Fruit fly (Drosophila melanogaster) whole organism: Measurements from ENCODE around the gene Poxm.

Experiments
- CG8478 ChIP-seq: fragments of >200 bp; optimal IDR thresholded peaks from 2 replicates; lab custom pipeline; 2018; ENCODE audit warnings: inconsistent platforms
- Dll ChIP-seq: fragments of >200 bp; optimal IDR thresholded peaks from 2 replicates; lab custom pipeline; 2017
- EcR ChIP-seq, 2 experiments: fragments of >200 bp; optimal IDR thresholded peaks; 2 replicates each; lab custom pipeline; 2017; ENCODE audit warnings: missing biosample characterization in 2 of 2, missing genetic modification characterization in 2 of 2, missing genetic modification reagents in 2 of 2
- pan ChIP-seq: fragments of >200 bp; optimal IDR thresholded peaks from 2 replicates; lab custom pipeline; 2017
- psq ChIP-seq: fragments of >200 bp; optimal IDR thresholded peaks from 2 replicates; lab custom pipeline; 2017
- usp ChIP-seq: fragments of >200 bp; optimal IDR thresholded peaks from 2 replicates; lab custom pipeline; 2017; ENCODE audit warnings: missing biosample characterization, missing genetic modification characterization, mixed read lengths

The Poxm gene

dm6 chr3R:8349449-8350115 is 16.0 kb upstream of the Poxm start, which contains the start of gene Atg13:
Gene Atg13 (plus strand): TSS chr3R:8349815.
- no peak for TF ChIP-seq CG8478 (lab: Kevin White, UChicago)
- TF ChIP-seq Dll (lab: Kevin White, UChicago), result no peak
- no peak for TF ChIP-seq pan (lab: Kevin White, UChicago)
- TF ChIP-seq usp (GFP tag; lab: Kevin White, UChicago), result no peak
- no peak for TF ChIP-seq psq (lab: Kevin White, UChicago)
- TF ChIP-seq EcR (GFP tag; optimal IDR thresholded peaks at IDR 0.05; lab: Kevin White, UChicago), result no peak

dm6 chr3R:8349106-8349448 is 15.5 kb upstream of the Poxm start:
- TF ChIP-seq pan (lab: Kevin White, UChicago), result no peak

- TF ChIP-seq CG8478 (lab: Kevin White, UChicago) (no peak), usp (GFP tag; lab: Kevin White, UChicago) (no peak), psq (lab: Kevin White, UChicago) (no peak), EcR (GFP tag; optimal IDR thresholded peaks at IDR 0.05; lab: Kevin White, UChicago) (no peak), Dll (lab: Kevin White, UChicago) (no peak), pan (lab: Kevin White, UChicago) (no peak)
These were observed 14.2 kb upstream of the Poxm start for dm6 chr3R:8347835-8348234.

DNA sequence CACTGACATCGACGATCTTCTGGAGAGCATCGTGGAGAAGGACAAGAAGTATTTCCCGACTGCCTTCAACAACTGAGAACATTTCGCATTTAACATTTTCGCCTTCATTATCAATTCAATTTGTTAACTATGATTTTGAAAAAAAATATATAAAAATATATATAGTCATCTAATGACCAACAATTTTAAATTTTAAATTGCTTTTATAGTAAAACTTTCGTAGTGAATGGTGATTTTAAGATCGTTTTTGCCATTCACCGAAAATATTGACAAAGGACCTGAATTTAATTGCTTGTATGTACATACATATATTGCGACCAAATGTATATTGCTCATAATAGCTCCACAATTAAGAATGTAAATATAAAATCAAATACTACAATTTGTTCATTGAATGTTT is 13.7 kb upstream of the Poxm start, which contains the start of gene CG7352:
Gene CG7352 (plus strand): TSS at position 301 of the 400 bp plus-strand sequence.
- TF ChIP-seq psq (lab: Kevin White, UChicago) (no peak), pan (lab: Kevin White, UChicago) (no peak), Dll (lab: Kevin White, UChicago) (no peak), EcR (GFP tag; optimal IDR thresholded peaks at IDR 0.05; lab: Kevin White, UChicago) (no peak), CG8478 (lab: Kevin White, UChicago) (no peak), usp (GFP tag; lab: Kevin White, UChicago) (no peak)

DNA sequence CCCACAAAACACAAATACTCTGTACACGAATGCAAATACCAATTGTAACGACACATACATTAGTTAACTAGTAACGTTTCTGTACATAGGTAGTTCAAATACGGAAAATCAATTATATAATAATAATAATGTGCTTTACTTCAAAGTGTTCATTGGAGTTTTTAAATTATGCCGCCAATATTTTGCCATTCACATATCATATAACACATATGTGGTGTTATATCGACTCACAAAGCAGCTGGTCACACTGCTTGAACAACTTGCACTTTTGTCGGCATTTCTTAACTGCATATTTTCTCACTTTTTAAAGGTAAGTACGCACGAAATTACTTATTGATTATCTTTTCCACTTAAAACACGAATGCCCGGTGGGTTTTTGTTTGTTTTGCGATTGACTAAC is 10.6 kb upstream of the Poxm start, which contains the start of gene DppIII:
Gene DppIII (plus strand): TSS at position 227 of the 400 bp plus-strand sequence.
- TF ChIP-seq psq (lab: Kevin White, UChicago) (no peak), EcR (GFP tag; optimal IDR thresholded peaks at IDR 0.05; lab: Kevin White, UChicago) (no peak), usp (GFP tag; lab: Kevin White, UChicago) (no peak), CG8478 (lab: Kevin White, UChicago) (no peak), Dll (lab: Kevin White, UChicago) (no peak), pan (lab: Kevin White, UChicago) (no peak)

DNA sequence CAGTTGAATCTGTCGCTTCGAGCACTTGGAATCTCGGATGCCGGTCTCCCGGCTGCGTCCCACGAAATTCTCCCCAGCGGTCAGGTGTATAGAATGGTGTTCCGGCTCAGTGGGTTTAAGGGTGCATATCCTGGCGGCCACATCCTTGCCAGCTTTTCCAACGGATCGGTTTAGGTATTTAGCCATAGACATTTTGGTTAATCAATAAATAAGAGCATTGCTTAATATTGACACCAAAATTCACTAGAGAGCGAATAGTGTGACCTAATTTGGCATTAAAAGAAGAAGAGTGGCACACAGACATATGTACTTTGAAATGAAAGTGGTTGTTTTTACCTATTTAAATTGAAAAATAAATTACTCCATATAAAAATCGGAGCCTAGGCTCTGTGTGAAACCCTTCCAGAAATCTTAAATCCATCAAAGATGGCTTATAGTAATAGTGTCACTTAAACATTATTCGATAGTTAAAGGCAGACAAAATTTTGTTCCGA is 9.7 kb upstream of the Poxm start, which contains the start of the genes PNKP and COX7AL:
Gene PNKP (minus strand): TSS at position 266 of the 494 bp plus-strand sequence.
Gene COX7AL (plus strand): TSS at position 419 of the 494 bp plus-strand sequence.
- TF ChIP-seq psq (lab: Kevin White, UChicago) (no peak), EcR (GFP tag; optimal IDR thresholded peaks at IDR 0.05; lab: Kevin White, UChicago) (no peak), usp (GFP tag; lab: Kevin White, UChicago) (no peak), pan (lab: Kevin White, UChicago) (no peak), Dll (lab: Kevin White, UChicago) (no peak), CG8478 (lab: Kevin White, UChicago) (no peak)

DNA sequence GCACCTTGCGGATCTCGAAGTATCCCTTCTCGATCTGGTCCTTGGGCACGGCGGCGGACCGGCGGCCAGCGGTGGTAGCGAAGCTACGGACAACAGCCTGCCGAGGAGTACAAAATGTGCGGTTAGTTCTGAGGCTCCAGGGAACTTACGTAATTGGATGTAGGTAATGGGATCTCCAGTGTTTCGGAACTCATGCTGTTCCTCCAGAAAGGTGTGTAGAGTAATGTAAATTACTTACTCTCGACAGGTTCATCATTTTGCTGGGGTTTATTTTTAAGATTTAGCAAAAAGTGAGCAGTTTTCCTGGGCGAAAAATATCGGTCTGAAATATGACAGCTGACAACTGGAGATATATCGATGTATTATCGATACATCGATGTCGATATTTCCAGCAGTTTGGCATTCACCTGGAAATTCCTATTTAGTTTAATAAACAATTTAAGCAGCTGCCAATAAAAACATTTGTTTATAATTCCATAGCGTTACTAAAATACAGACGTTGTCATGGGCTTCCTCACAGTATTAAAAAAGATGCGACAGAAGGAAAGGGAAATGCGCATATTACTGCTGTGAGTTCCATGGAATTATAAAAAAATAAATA is 7.2 kb upstream of the Poxm start, which contains the start of the genes COX7A and Arl2:
Gene COX7A (minus strand): TSS at position 369 of the 601 bp plus-strand sequence.
Gene Arl2 (plus strand): TSS at position 426 of the 601 bp plus-strand sequence.
- no peak for TF ChIP-seq CG8478 (lab: Kevin White, UChicago)

- TF ChIP-seq CG8478 (lab: Kevin White, UChicago) (no peak), pan (lab: Kevin White, UChicago) (no peak), usp (GFP tag; lab: Kevin White, UChicago) (no peak), Dll (lab: Kevin White, UChicago) (no peak), EcR (GFP tag; optimal IDR thresholded peaks at IDR 0.05; lab: Kevin White, UChicago) (no peak), psq (lab: Kevin White, UChicago) (no peak)
These were observed 2.5 kb upstream of the Poxm start for dm6 chr3R:8336012-8336567.

dm6 chr3R:8334982-8335381 is 1.4 kb upstream of the Poxm start:
- TF ChIP-seq usp (GFP tag; lab: Kevin White, UChicago) (no peak), EcR (GFP tag; optimal IDR thresholded peaks at IDR 0.05; lab: Kevin White, UChicago) (no peak), CG8478 (lab: Kevin White, UChicago) (no peak), Dll (lab: Kevin White, UChicago) (no peak), psq (lab: Kevin White, UChicago) (no peak), pan (lab: Kevin White, UChicago) (no peak)

DNA sequence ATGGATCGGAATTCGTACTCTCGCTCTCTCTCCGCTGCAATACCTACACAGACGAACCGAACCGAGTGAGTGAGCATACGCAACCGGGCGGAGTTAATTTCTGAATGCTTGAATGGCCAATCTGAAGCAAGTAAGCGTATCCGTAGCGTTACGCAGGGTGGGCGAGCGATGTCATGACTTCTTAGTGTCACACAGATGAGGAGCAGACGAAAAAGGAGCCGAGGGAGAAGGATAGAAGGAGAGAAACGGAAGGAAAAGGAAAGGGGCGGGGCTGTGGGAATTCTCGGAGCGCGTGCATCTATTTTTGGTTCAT is 835 bp upstream of the Poxm start:
- TF ChIP-seq pan (lab: Kevin White, UChicago), result no peak
- no peak for TF ChIP-seq EcR (GFP tag; optimal IDR thresholded peaks at IDR 0.05; lab: Kevin White, UChicago)
- no peak for TF ChIP-seq psq (lab: Kevin White, UChicago)
- TF ChIP-seq CG8478 (lab: Kevin White, UChicago), result no peak
- TF ChIP-seq Dll (lab: Kevin White, UChicago), result no peak

DNA sequence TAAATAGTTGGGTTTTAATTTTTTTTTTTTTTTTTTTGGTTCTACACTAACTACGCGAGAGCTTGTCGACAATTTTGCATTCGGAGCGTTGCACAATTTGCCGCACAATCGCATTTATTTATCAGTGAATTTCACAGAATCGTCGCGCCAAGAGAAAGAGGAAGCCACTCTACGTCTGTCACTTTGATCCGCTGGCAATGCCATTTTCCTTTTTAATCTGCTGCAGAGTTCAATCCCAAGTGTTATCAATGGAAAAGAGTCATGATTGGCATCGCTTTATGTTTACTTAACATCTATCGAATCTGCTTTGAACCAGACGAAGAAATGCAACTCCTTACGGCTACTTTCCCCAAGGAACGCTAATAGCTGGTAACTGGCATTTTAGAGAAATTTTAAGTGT is 4.0 kb downstream of the Poxm start:
- TF ChIP-seq usp (GFP tag; lab: Kevin White, UChicago) (no peak), pan (lab: Kevin White, UChicago) (no peak), psq (lab: Kevin White, UChicago) (no peak), EcR (GFP tag; optimal IDR thresholded peaks at IDR 0.05; lab: Kevin White, UChicago) (no peak), Dll (lab: Kevin White, UChicago) (no peak), CG8478 (lab: Kevin White, UChicago) (no peak)
